Worm (Caenorhabditis elegans) whole organism, young adult: ENCODE results near the gene gtf-2E2.

ENCODE experiments used
- B0035.1 ChIP-seq: sonication (generic microtip); optimal IDR thresholded peaks from 2 replicates; lab custom pipeline; 2016; ENCODE audit warnings: missing genetic modification characterization, mild to moderate bottlenecking, missing compliant biosample characterization, missing genotype, missing genetic modification reagents
- F10E7.11 ChIP-seq: sonication (generic microtip); optimal IDR thresholded peaks from 2 replicates; lab custom pipeline; 2017; ENCODE audit warnings: mild to moderate bottlenecking, missing genetic modification characterization, moderate library complexity, missing compliant biosample characterization
- F49E8.2 ChIP-seq: sonication (generic microtip); optimal IDR thresholded peaks from 3 replicates; lab custom pipeline; 2017; ENCODE audit warnings: missing genetic modification characterization, mild to moderate bottlenecking, missing compliant biosample characterization, antibody characterized with exemption, moderate library complexity; ENCODE audit not compliant: insufficient read depth
- Y53G8AR.9 ChIP-seq: fragments of 200-800 bp; sonication (Bioruptor generic); conservative IDR thresholded peaks from 2 replicates; pipeline ENCODE4 v1.3.6; 2022; ENCODE audit warnings: missing genetic modification reagents, missing genetic modification characterization, missing compliant biosample characterization
- akir-1 ChIP-seq: fragments of 200-800 bp; sonication (Bioruptor generic); optimal IDR thresholded peaks from 2 replicates; lab custom pipeline; 2018; ENCODE audit warnings: mild to moderate bottlenecking, missing genetic modification characterization, moderate library complexity, missing compliant biosample characterization
- ama-1 ChIP-seq, 3 experiments: fragments of 150-350 bp in 1 of 3; sonication (generic microtip) in 2 of 3; optimal IDR thresholded peaks; 2 replicates each; lab custom pipeline; 2014 to 2018; ENCODE audit warnings: missing biosample characterization in 2 of 3, missing genetic modification characterization in 2 of 3, missing genetic modification reagents in 2 of 3
- efl-1 ChIP-seq: fragments of 150-350 bp; optimal IDR thresholded peaks from 2 replicates; lab custom pipeline; 2014; ENCODE audit warnings: missing biosample characterization, missing genetic modification reagents, missing genetic modification characterization
- fkh-3 ChIP-seq: sonication (generic microtip); optimal IDR thresholded peaks from 2 replicates; lab custom pipeline; 2016; ENCODE audit warnings: mild to moderate bottlenecking, missing genetic modification characterization, missing compliant biosample characterization
- lag-1 ChIP-seq: fragments of 200-800 bp; sonication (Bioruptor generic); IDR thresholded peaks from 2 replicates; pipeline ENCODE4 v1.3.6; 2022; ENCODE audit warnings: missing genetic modification reagents, missing genetic modification characterization, missing compliant biosample characterization
- let-607 ChIP-seq, 2 experiments: fragments of 200-800 bp in 1 of 2; sonication (Bioruptor generic) in 1 of 2; sonication (generic microtip) in 1 of 2; optimal IDR thresholded peaks; 2 replicates each; lab custom pipeline; 2016 to 2018; ENCODE audit warnings: mild to moderate bottlenecking in 2 of 2, missing compliant biosample characterization in 2 of 2, missing genetic modification characterization in 2 of 2, moderate library complexity in 2 of 2, missing genotype in 1 of 2
- madf-8 ChIP-seq: fragments of 200-800 bp; sonication (Bioruptor generic); conservative IDR thresholded peaks from 2 replicates; pipeline ENCODE4 v1.3.6; 2022; ENCODE audit warnings: missing genetic modification reagents, missing genetic modification characterization, missing compliant biosample characterization
- unc-62 ChIP-seq: fragments of 150-350 bp; optimal IDR thresholded peaks from 2 replicates; lab custom pipeline; 2014; ENCODE audit warnings: missing biosample characterization, missing genetic modification reagents, missing genetic modification characterization

- TF ChIP-seq unc-62 (GFP tag; lab: Kevin White, UChicago) (no peak), F10E7.11 (tag; lab: Kevin White, UChicago) (no peak), Y53G8AR.9 (GFP tag; lab: Robert Waterston, UW) (no peak), let-607 (tag; optimal IDR thresholded peaks at IDR 0.05; lab: Kevin White, UChicago) (no peak), akir-1 (GFP tag; lab: Kevin White, UChicago) (no peak), ama-1 (optimal IDR thresholded peaks at IDR 0.05; lab: Kevin White, UChicago) (no peak), ama-1 (GFP tag; optimal IDR thresholded peaks at IDR 0.05; lab: Kevin White, UChicago) (no peak), B0035.1 (no peak), efl-1 (GFP tag; lab: Kevin White, UChicago) (no peak), F49E8.2 (tag; lab: Kevin White, UChicago) (no peak), fkh-3 (no peak), madf-8 (no peak), lag-1 (GFP tag; lab: Robert Waterston, UW) (no peak)
Observed at ce11 chrII:11591558-11591957, 49.3 kb upstream of the gtf-2E2 start.
